Fruit fly (Drosophila melanogaster): Measurements from ENCODE around the gene MED24.
A peak's percentile ranks its signal among the peaks of the same experiment; 100 is the strongest.

The MED24 gene

DNA sequence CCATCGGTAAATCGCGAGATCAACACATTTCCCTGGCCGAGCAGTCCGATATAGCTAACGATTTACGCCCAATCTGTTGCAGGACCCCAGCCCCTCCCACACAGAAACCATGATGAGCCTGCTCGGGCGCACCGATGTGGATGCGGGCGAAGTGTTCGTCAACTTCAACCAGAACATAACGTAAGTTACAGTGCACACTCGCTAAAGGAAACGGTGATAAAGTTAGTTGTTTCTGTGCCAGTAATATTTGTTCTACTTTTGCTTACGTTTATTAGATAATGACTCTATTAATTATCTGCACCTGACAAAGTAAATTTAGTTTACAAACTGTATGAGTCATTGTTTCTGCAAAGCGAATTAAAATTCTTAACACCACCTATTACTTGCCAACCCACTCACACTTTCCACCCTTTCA lies 3.7 kb upstream of the MED24 start (continued):
- TF ChIP-seq Chrac-16 (GFP tag; optimal IDR thresholded peaks at IDR 0.05) (no peak), al (GFP tag; IDR thresholded peaks at IDR 0.05) (no peak), bigmax (GFP tag; optimal IDR thresholded peaks at IDR 0.05) (no peak), Dip3 (GFP tag; optimal IDR thresholded peaks at IDR 0.05) (no peak), CG32532 (GFP tag; IDR thresholded peaks at IDR 0.05) (peak; percentile 42; the same call in 1 of the 2 replicates), fd64A (GFP tag; optimal IDR thresholded peaks at IDR 0.05) (no peak), hkb (optimal IDR thresholded peaks at IDR 0.05) (no peak), hkb (GFP tag; IDR thresholded peaks at IDR 0.05) (peak; percentile 20; the same call in 1 of the 2 replicates), Optix (GFP tag; IDR thresholded peaks at IDR 0.05) (0 out of 3 replicates have a peak, but pooled peaks have one; percentile 32), kay (GFP tag; optimal IDR thresholded peaks at IDR 0.05) (no peak), esg (GFP tag; conservative IDR thresholded peaks at IDR 0.05) (no peak), Kr (GFP tag; optimal IDR thresholded peaks at IDR 0.05) (no peak)

- peak in 1 of 2 experiments; percentile 98 for TF ChIP-seq tll (GFP tag; optimal IDR thresholded peaks at IDR 0.05)
- TF ChIP-seq cad (GFP tag; optimal IDR thresholded peaks at IDR 0.05), result peak; percentile 76
- peak; percentile 96 for TF ChIP-seq CG15479 (GFP tag; optimal IDR thresholded peaks at IDR 0.05)
- no peak for TF ChIP-seq CG33213 (GFP tag; optimal IDR thresholded peaks at IDR 0.05)
- no peak for TF ChIP-seq ato (GFP tag; IDR thresholded peaks at IDR 0.05; ENCODE audit: partially characterized antibody)
- TF ChIP-seq CG43689 (GFP tag; IDR thresholded peaks at IDR 0.05), result no peak
- TF ChIP-seq TFAM (GFP tag; optimal IDR thresholded peaks at IDR 0.05), result no peak
- TF ChIP-seq CG4360 (GFP tag; IDR thresholded peaks at IDR 0.05), result 0 out of 2 replicates have a peak, but pooled peaks have one; percentile 13
- no peak for TF ChIP-seq seq (GFP tag; IDR thresholded peaks at IDR 0.05)
- TF ChIP-seq zen (tag; optimal IDR thresholded peaks at IDR 0.05), result peak; percentile 41
- TF ChIP-seq ham (GFP tag; IDR thresholded peaks at IDR 0.05), result no peak
- TF ChIP-seq Ets65A (GFP tag), result peak; percentile 72
These were observed 1.8 kb upstream of the MED24 start for dm6 chr3L:8189234-8189633.

dm6 chr3L:8193016-8193415 lies 1.9 kb downstream of the MED24 start, which contains the start of gene CG7387:
Gene CG7387 (minus strand): TSS chr3L:8193116.
- TF ChIP-seq gcm (GFP tag; optimal IDR thresholded peaks at IDR 0.05) (no peak), scrt (GFP tag; optimal IDR thresholded peaks at IDR 0.05) (no peak), CG9215 (GFP tag; IDR thresholded peaks at IDR 0.05) (no peak), croc (GFP tag; conservative IDR thresholded peaks at IDR 0.05) (no peak), Taf1 (GFP tag; IDR thresholded peaks at IDR 0.05) (no peak), CkIIα-i1 (GFP tag; IDR thresholded peaks at IDR 0.05) (no peak), CG10267 (tag; optimal IDR thresholded peaks at IDR 0.05) (no peak), HLH54F (GFP tag; optimal IDR thresholded peaks at IDR 0.05) (no peak), CG4617 (GFP tag; optimal IDR thresholded peaks at IDR 0.05; ENCODE audit: borderline replicate concordance) (no peak), CG31388 (GFP tag; optimal IDR thresholded peaks at IDR 0.05) (no peak), Spps (tag; optimal IDR thresholded peaks at IDR 0.05) (no peak), Bgb (GFP tag; IDR thresholded peaks at IDR 0.05; ENCODE audit: partially characterized antibody) (no peak), Doc2 (GFP tag; IDR thresholded peaks at IDR 0.05) (no peak), CG1603 (tag; optimal IDR thresholded peaks at IDR 0.05) (no peak), CG10543 (GFP tag; optimal IDR thresholded peaks at IDR 0.05) (no peak), al (GFP tag; IDR thresholded peaks at IDR 0.05) (no peak), Stat92E (GFP tag; optimal IDR thresholded peaks at IDR 0.05) (no peak)

Data from whole organism, embryonic.